Fruit fly (Drosophila melanogaster) whole organism, embryonic: Measurements from ENCODE around the gene eEF1delta.
A peak's percentile ranks its signal among the peaks of the same experiment; 100 is the strongest.

Experiments used
- Atf3 ChIP-seq: fragments of 200-800 bp; sonication (Bioruptor generic); optimal IDR thresholded peaks from 3 replicates; lab custom pipeline; 2016; ENCODE audit warnings: missing biosample characterization, missing genetic modification characterization
- Bgb ChIP-seq: fragments of 200-800 bp; sonication (Bioruptor generic); IDR thresholded peaks from 2 replicates; pipeline ENCODE4 v1.3.6; 2022; ENCODE audit warnings: missing biosample characterization, missing genetic modification characterization; ENCODE audit not compliant: partially characterized antibody
- CG10209 ChIP-seq: fragments of 200-800 bp; sonication (Bioruptor generic); optimal IDR thresholded peaks from 3 replicates; lab custom pipeline; 2017; ENCODE audit warnings: missing biosample characterization, mild to moderate bottlenecking, missing genetic modification characterization, missing genetic modification reagents
- CG11398 ChIP-seq: fragments of 200-800 bp; sonication (Bioruptor generic); optimal IDR thresholded peaks from 2 replicates; lab custom pipeline; 2016; ENCODE audit warnings: missing biosample characterization, missing genetic modification characterization
- CG11695 ChIP-seq: fragments of 200-800 bp; sonication (Bioruptor generic); IDR thresholded peaks from 3 replicates; pipeline ENCODE4 v1.3.6; 2022; ENCODE audit warnings: missing biosample characterization, missing genetic modification characterization
- CG12299 ChIP-seq: fragments of 200-800 bp; sonication (Bioruptor generic); optimal IDR thresholded peaks from 2 replicates; lab custom pipeline; 2018; ENCODE audit warnings: missing biosample characterization, mild to moderate bottlenecking, missing genetic modification characterization
- CG14860 ChIP-seq: fragments of 200-800 bp; sonication (Bioruptor generic); IDR thresholded peaks from 3 replicates; pipeline ENCODE4 v1.3.6; 2022; ENCODE audit warnings: missing biosample characterization, missing genetic modification characterization; ENCODE audit not compliant: partially characterized antibody
- CG17186 ChIP-seq: fragments of 200-800 bp; sonication (Bioruptor generic); optimal IDR thresholded peaks from 3 replicates; lab custom pipeline; 2017; ENCODE audit warnings: missing biosample characterization, missing genetic modification reagents, missing genetic modification characterization
- CG17361 ChIP-seq: fragments of 200-800 bp; sonication (Bioruptor generic); IDR thresholded peaks from 3 replicates; pipeline ENCODE4 v1.3.6; 2022; ENCODE audit warnings: missing biosample characterization, missing genetic modification characterization
- CG1832 ChIP-seq: fragments of 200-800 bp; sonication (Bioruptor generic); optimal IDR thresholded peaks from 2 replicates; lab custom pipeline; 2017; ENCODE audit warnings: missing biosample characterization, mild to moderate bottlenecking, missing genetic modification characterization, inconsistent platforms
- CG2678 ChIP-seq: fragments of 200-800 bp; sonication (Bioruptor generic); optimal IDR thresholded peaks from 3 replicates; lab custom pipeline; 2019; ENCODE audit warnings: missing biosample characterization, mild to moderate bottlenecking, missing genetic modification characterization, moderate library complexity
- CG30020 ChIP-seq: fragments of 200-800 bp; optimal IDR thresholded peaks from 2 replicates; lab custom pipeline; 2019; ENCODE audit warnings: missing biosample characterization, mild to moderate bottlenecking, missing genetic modification characterization, moderate library complexity
- CG4707 ChIP-seq: fragments of 200-800 bp; sonication (Bioruptor generic); optimal IDR thresholded peaks from 2 replicates; lab custom pipeline; 2018; ENCODE audit warnings: missing biosample characterization, mild to moderate bottlenecking, missing genetic modification characterization, moderate library complexity
- CG6683 ChIP-seq: fragments of 200-800 bp; sonication (Bioruptor generic); optimal IDR thresholded peaks from 2 replicates; lab custom pipeline; 2017; ENCODE audit warnings: missing biosample characterization, mild to moderate bottlenecking, missing genetic modification characterization, missing genetic modification reagents
- CG6791 ChIP-seq: fragments of 200-800 bp; sonication (Bioruptor generic); IDR thresholded peaks from 3 replicates; pipeline ENCODE4 v1.3.6; 2022; ENCODE audit warnings: missing biosample characterization, missing genetic modification characterization; ENCODE audit not compliant: partially characterized antibody
- CG7357 ChIP-seq: fragments of 200-800 bp; sonication (Bioruptor generic); IDR thresholded peaks from 3 replicates; pipeline ENCODE4 v1.3.6; 2022; ENCODE audit warnings: missing biosample characterization, missing genetic modification characterization
- CG7786 ChIP-seq: fragments of 200-800 bp; sonication (Bioruptor generic); optimal IDR thresholded peaks from 2 replicates; lab custom pipeline; 2016; ENCODE audit warnings: missing biosample characterization, missing genetic modification characterization
- CG9727 ChIP-seq: fragments of 200-800 bp; sonication (Bioruptor generic); optimal IDR thresholded peaks from 3 replicates; lab custom pipeline; 2017; ENCODE audit warnings: missing biosample characterization, mild to moderate bottlenecking, missing genetic modification characterization
- Camta ChIP-seq: fragments of 200-800 bp; sonication (Bioruptor generic); optimal IDR thresholded peaks from 2 replicates; lab custom pipeline; 2016; ENCODE audit warnings: missing biosample characterization, missing genetic modification characterization
- Dfd ChIP-seq, 2 experiments: fragments of >200 bp; optimal IDR thresholded peaks; 2 replicates each; lab custom pipeline; 2017; ENCODE audit warnings: missing biosample characterization in 2 of 2, missing genetic modification characterization in 2 of 2
- Dip2 ChIP-seq: fragments of 200-800 bp; sonication (Bioruptor generic); IDR thresholded peaks from 2 replicates; pipeline ENCODE4 v1.3.6; 2022; ENCODE audit warnings: missing biosample characterization, missing genetic modification characterization
- Fer1 ChIP-seq: fragments of 200-800 bp; sonication (Bioruptor generic); optimal IDR thresholded peaks from 2 replicates; lab custom pipeline; 2017; ENCODE audit warnings: missing biosample characterization, mild to moderate bottlenecking, missing genetic modification characterization
- HmgD ChIP-seq: fragments of 200-800 bp; sonication (Bioruptor generic); optimal IDR thresholded peaks from 3 replicates; lab custom pipeline; 2016; ENCODE audit warnings: missing biosample characterization, missing genetic modification characterization
- Hr51 ChIP-seq, 2 experiments: fragments of 200-800 bp; sonication (Bioruptor generic); optimal IDR thresholded peaks; 2 replicates in 1 of 2; 3 replicates in 1 of 2; lab custom pipeline; 2016 to 2018; ENCODE audit warnings: missing biosample characterization in 2 of 2, missing genetic modification characterization in 2 of 2, mild to moderate bottlenecking in 1 of 2, moderate library complexity in 1 of 2
- Lhr ChIP-seq: fragments of 200-800 bp; sonication (Bioruptor generic); optimal IDR thresholded peaks from 3 replicates; lab custom pipeline; 2017; ENCODE audit warnings: mild to moderate bottlenecking, missing biosample characterization, missing genetic modification reagents, missing genetic modification characterization
- Meics ChIP-seq: fragments of 200-800 bp; sonication (Bioruptor generic); optimal IDR thresholded peaks from 2 replicates; lab custom pipeline; 2017; ENCODE audit warnings: missing biosample characterization, mild to moderate bottlenecking, missing genetic modification characterization
- NK7.1 ChIP-seq: fragments of 200-800 bp; sonication (Bioruptor generic); optimal IDR thresholded peaks from 3 replicates; lab custom pipeline; 2016; ENCODE audit warnings: missing biosample characterization, missing genetic modification characterization
- Rx ChIP-seq: fragments of 200-800 bp; sonication (Bioruptor generic); IDR thresholded peaks from 2 replicates; pipeline ENCODE4 v1.3.6; 2022; ENCODE audit warnings: missing biosample characterization, missing genetic modification characterization
- Taf1 ChIP-seq: fragments of 200-800 bp; sonication (Bioruptor generic); IDR thresholded peaks from 2 replicates; pipeline ENCODE4 v1.3.6; 2022; ENCODE audit warnings: missing biosample characterization, missing genetic modification characterization
- Trl ChIP-seq, 3 experiments: fragments of >200 bp in 2 of 3; fragments of 200-800 bp in 1 of 3; sonication (Bioruptor generic) in 1 of 3; optimal IDR thresholded peaks; 2 replicates in 1 of 3; 3 replicates in 2 of 3; lab custom pipeline; 2016 to 2017; ENCODE audit warnings: missing biosample characterization in 1 of 3, missing genetic modification characterization in 1 of 3
- bbx ChIP-seq: fragments of 200-800 bp; sonication (Bioruptor generic); IDR thresholded peaks from 2 replicates; pipeline ENCODE4 v1.3.6; 2022; ENCODE audit warnings: missing biosample characterization, missing genetic modification characterization; ENCODE audit not compliant: partially characterized antibody
- corto ChIP-seq: fragments of 200-800 bp; sonication (Bioruptor generic); optimal IDR thresholded peaks from 2 replicates; lab custom pipeline; 2016; ENCODE audit warnings: missing biosample characterization, mild to moderate bottlenecking, missing genetic modification characterization, moderate library complexity
- crc ChIP-seq: fragments of 200-800 bp; sonication (Bioruptor generic); optimal IDR thresholded peaks from 2 replicates; lab custom pipeline; 2016; ENCODE audit warnings: missing biosample characterization, missing genetic modification characterization
- cwo ChIP-seq: fragments of 200-800 bp; sonication (Bioruptor generic); optimal IDR thresholded peaks from 3 replicates; lab custom pipeline; 2017; ENCODE audit warnings: missing biosample characterization, missing genetic modification characterization, mild to moderate bottlenecking, moderate library complexity, missing genetic modification reagents
- dati ChIP-seq: fragments of 200-800 bp; sonication (Bioruptor generic); IDR thresholded peaks from 2 replicates; pipeline ENCODE4 v1.3.6; 2022; ENCODE audit warnings: missing biosample characterization, missing genetic modification characterization
- esg ChIP-seq: fragments of 200-800 bp; sonication (Bioruptor generic); conservative IDR thresholded peaks from 2 replicates; pipeline ENCODE4 v1.3.6; 2022; ENCODE audit warnings: missing biosample characterization, missing genetic modification characterization
- maf-S ChIP-seq: fragments of 200-800 bp; sonication (Bioruptor generic); optimal IDR thresholded peaks from 2 replicates; lab custom pipeline; 2016; ENCODE audit warnings: missing biosample characterization, missing genetic modification characterization
- phol ChIP-seq: fragments of 200-800 bp; sonication (Bioruptor generic); optimal IDR thresholded peaks from 3 replicates; lab custom pipeline; 2018; ENCODE audit warnings: missing biosample characterization, mild to moderate bottlenecking, missing genetic modification characterization, moderate library complexity
- row ChIP-seq: fragments of 200-800 bp; sonication (Bioruptor generic); IDR thresholded peaks from 3 replicates; pipeline ENCODE4 v1.3.6; 2022; ENCODE audit warnings: missing biosample characterization, missing genetic modification characterization
- schlank ChIP-seq: fragments of 200-800 bp; sonication (Bioruptor generic); optimal IDR thresholded peaks from 2 replicates; lab custom pipeline; 2018; ENCODE audit warnings: missing biosample characterization, mild to moderate bottlenecking, missing genetic modification characterization
- sob ChIP-seq: fragments of 200-800 bp; sonication (Bioruptor generic); IDR thresholded peaks from 2 replicates; pipeline ENCODE4 v1.3.6; 2022; ENCODE audit warnings: missing biosample characterization, missing genetic modification characterization
- sqz ChIP-seq: fragments of 200-800 bp; sonication (Bioruptor generic); optimal IDR thresholded peaks from 3 replicates; lab custom pipeline; 2018; ENCODE audit warnings: missing biosample characterization, mild to moderate bottlenecking, missing genetic modification characterization
- tgo ChIP-seq: fragments of 200-800 bp; sonication (Bioruptor generic); IDR thresholded peaks from 3 replicates; pipeline ENCODE4 v1.3.6; 2022; ENCODE audit warnings: missing biosample characterization, missing genetic modification characterization
- twi ChIP-seq: fragments of 200-800 bp; optimal IDR thresholded peaks from 2 replicates; lab custom pipeline; 2019; ENCODE audit warnings: missing biosample characterization, mild to moderate bottlenecking, missing genetic modification characterization, moderate library complexity
- usp ChIP-seq: fragments of >200 bp; optimal IDR thresholded peaks from 2 replicates; lab custom pipeline; 2017; ENCODE audit warnings: missing biosample characterization, missing genetic modification characterization
- vvl ChIP-seq: fragments of 200-800 bp; sonication (Bioruptor generic); IDR thresholded peaks from 2 replicates; pipeline ENCODE4 v1.3.6; 2022; ENCODE audit warnings: missing biosample characterization, missing genetic modification characterization
- wek ChIP-seq: fragments of 200-800 bp; sonication (Bioruptor generic); optimal IDR thresholded peaks from 3 replicates; lab custom pipeline; 2018; ENCODE audit warnings: missing biosample characterization, mild to moderate bottlenecking, missing genetic modification characterization, moderate library complexity
- zen2 ChIP-seq: fragments of 200-800 bp; sonication (Bioruptor generic); IDR thresholded peaks from 3 replicates; pipeline ENCODE4 v1.3.6; 2022; ENCODE audit warnings: missing biosample characterization, missing genetic modification characterization; ENCODE audit not compliant: partially characterized antibody

Gene eEF1delta

dm6 chr2L:10210631-10211557 lies 21.4 kb upstream of the eEF1delta start, which contains the start of the genes CG5727 and ath (continued):
- no peak for TF ChIP-seq zen2 (GFP tag; lab: Robert Waterston, UW)
- no peak for TF ChIP-seq usp
- TF ChIP-seq dati (GFP tag; lab: Robert Waterston, UW) = no peak
- no peak for TF ChIP-seq Camta (GFP tag; lab: Kevin White, UChicago)
- TF ChIP-seq Lhr (GFP tag; lab: Kevin White, UChicago) = no peak
- no peak for TF ChIP-seq schlank (tag; lab: Kevin White, UChicago)
- no peak for TF ChIP-seq CG10209 (GFP tag; lab: Kevin White, UChicago)
- TF ChIP-seq CG11398 = no peak
- TF ChIP-seq sob (GFP tag; lab: Robert Waterston, UW) = no peak
- TF ChIP-seq CG1832 (GFP tag; lab: Kevin White, UChicago) = no peak
- TF ChIP-seq CG30020 = peak; percentile 32
- TF ChIP-seq cwo = no peak
- no peak for TF ChIP-seq twi
- no peak for TF ChIP-seq esg (GFP tag; lab: Robert Waterston, UW)
- no peak for TF ChIP-seq CG11695 (GFP tag; lab: Robert Waterston, UW)
- TF ChIP-seq HmgD (GFP tag; lab: Kevin White, UChicago) = no peak
- no peak for TF ChIP-seq CG14860 (GFP tag; lab: Robert Waterston, UW)
- TF ChIP-seq maf-S (GFP tag; lab: Kevin White, UChicago) = no peak
- no peak for TF ChIP-seq Hr51 (GFP tag; optimal IDR thresholded peaks at IDR 0.05; lab: Kevin White, UChicago)
- no peak for TF ChIP-seq CG7786
- TF ChIP-seq Bgb (GFP tag; lab: Robert Waterston, UW) = no peak
- TF ChIP-seq corto (GFP tag; lab: Kevin White, UChicago) = no peak
- TF ChIP-seq row = peak; percentile 63
- TF ChIP-seq CG4707 (GFP tag; lab: Kevin White, UChicago) = no peak
- no peak for TF ChIP-seq CG17186 (GFP tag; lab: Kevin White, UChicago)
- TF ChIP-seq Dip2 (GFP tag; lab: Robert Waterston, UW) = no peak
- no peak for TF ChIP-seq crc
- peak; percentile 28 for TF ChIP-seq phol (tag; lab: Kevin White, UChicago)
- no peak for TF ChIP-seq Dfd (GFP tag; optimal IDR thresholded peaks at IDR 0.05; lab: Kevin White, UChicago)
- TF ChIP-seq NK7.1 (GFP tag; lab: Kevin White, UChicago) = no peak
- TF ChIP-seq Taf1 (GFP tag; lab: Robert Waterston, UW) = no peak
- no peak for TF ChIP-seq sqz (GFP tag; lab: Kevin White, UChicago)
- TF ChIP-seq vvl (GFP tag; lab: Robert Waterston, UW) = no peak
- no peak for TF ChIP-seq CG9727 (GFP tag; lab: Kevin White, UChicago)
- no peak for TF ChIP-seq Rx
- TF ChIP-seq Fer1 (GFP tag; lab: Kevin White, UChicago) = peak; percentile 45
- peak; percentile 38 for TF ChIP-seq wek (GFP tag; lab: Kevin White, UChicago)
- no peak for TF ChIP-seq bbx
- no peak for TF ChIP-seq CG6683
- no peak for TF ChIP-seq CG2678 (tag; lab: Kevin White, UChicago)
- no peak for TF ChIP-seq CG6791 (GFP tag; lab: Robert Waterston, UW)
- no peak for TF ChIP-seq CG7357 (GFP tag; lab: Robert Waterston, UW)
- no peak for TF ChIP-seq Trl (optimal IDR thresholded peaks at IDR 0.05; lab: Kevin White, UChicago)
- TF ChIP-seq Trl (GFP tag; optimal IDR thresholded peaks at IDR 0.05; lab: Kevin White, UChicago) = no peak
- no peak for TF ChIP-seq CG12299 (tag; lab: Kevin White, UChicago)
- peak; percentile 61; the same call in 2 of the 3 replicates for TF ChIP-seq CG17361 (GFP tag; lab: Robert Waterston, UW)
- no peak for TF ChIP-seq tgo
- TF ChIP-seq Atf3 (GFP tag; lab: Kevin White, UChicago) = no peak
- peak; percentile 38 for TF ChIP-seq Meics (GFP tag; lab: Kevin White, UChicago)
